Fruit fly (Drosophila melanogaster) whole organism, prepupa: Measurements from ENCODE around the gene serp.
A peak's percentile ranks its signal among the peaks of the same experiment; 100 is the strongest.

Experiments used
- CG10631 ChIP-seq: fragments of 200-800 bp; sonication (Bioruptor generic); optimal IDR thresholded peaks from 2 replicates; lab custom pipeline; 2016; ENCODE audit warnings: missing biosample characterization, missing genetic modification characterization
- CG11762 ChIP-seq: fragments of 200-800 bp; sonication (Bioruptor generic); optimal IDR thresholded peaks from 3 replicates; lab custom pipeline; 2016; ENCODE audit warnings: missing biosample characterization, missing genetic modification characterization; ENCODE audit not compliant: insufficient read depth
- CG3032 ChIP-seq: fragments of 200-800 bp; optimal IDR thresholded peaks from 2 replicates; lab custom pipeline; 2019; ENCODE audit warnings: missing biosample characterization, mild to moderate bottlenecking, missing genetic modification characterization, moderate library complexity
- CG31627 ChIP-seq: fragments of 200-800 bp; sonication (Bioruptor generic); optimal IDR thresholded peaks from 3 replicates; lab custom pipeline; 2016; ENCODE audit warnings: missing biosample characterization, missing genetic modification characterization
- CG32006 ChIP-seq: fragments of 200-800 bp; sonication (Bioruptor generic); optimal IDR thresholded peaks from 3 replicates; lab custom pipeline; 2017; ENCODE audit warnings: missing biosample characterization, mild to moderate bottlenecking, missing genetic modification characterization
- CG34406 ChIP-seq: fragments of 200-800 bp; sonication (Bioruptor generic); optimal IDR thresholded peaks from 3 replicates; lab custom pipeline; 2016; ENCODE audit warnings: missing biosample characterization, missing genetic modification characterization
- CG3919 ChIP-seq: fragments of 200-800 bp; sonication (Bioruptor generic); optimal IDR thresholded peaks from 3 replicates; lab custom pipeline; 2016; ENCODE audit warnings: missing biosample characterization, missing genetic modification characterization
- CG4318 ChIP-seq: fragments of 200-800 bp; sonication (Bioruptor generic); optimal IDR thresholded peaks from 3 replicates; lab custom pipeline; 2017; ENCODE audit warnings: missing biosample characterization, mild to moderate bottlenecking, missing genetic modification characterization
- CG6163 ChIP-seq: fragments of 200-800 bp; sonication (Bioruptor generic); IDR thresholded peaks from 3 replicates; pipeline ENCODE4 v1.3.6; 2022; ENCODE audit warnings: missing biosample characterization, missing genetic modification characterization
- CG6808 ChIP-seq: fragments of 200-800 bp; sonication (Bioruptor generic); optimal IDR thresholded peaks from 3 replicates; lab custom pipeline; 2017; ENCODE audit warnings: missing biosample characterization, missing genetic modification characterization, mild to moderate bottlenecking, moderate library complexity, missing genetic modification reagents
- CG8119 ChIP-seq: fragments of 200-800 bp; sonication (Bioruptor generic); IDR thresholded peaks from 3 replicates; pipeline ENCODE4 v1.3.6; 2022; ENCODE audit warnings: missing biosample characterization, missing genetic modification characterization
- CG8632 ChIP-seq: fragments of 200-800 bp; sonication (Bioruptor generic); optimal IDR thresholded peaks from 3 replicates; lab custom pipeline; 2016; ENCODE audit warnings: missing biosample characterization, missing genetic modification characterization
- Eip78C ChIP-seq: fragments of 200-800 bp; sonication (Bioruptor generic); peaks from one replicate; lab custom pipeline; 2016; ENCODE audit warnings: missing biosample characterization, missing genetic modification characterization
- Eip93F ChIP-seq: fragments of 200-800 bp; sonication (Bioruptor generic); optimal IDR thresholded peaks from 2 replicates; lab custom pipeline; 2016; ENCODE audit warnings: missing biosample characterization, mild to moderate bottlenecking, missing genetic modification characterization
- Ets96B ChIP-seq: fragments of 200-800 bp; optimal IDR thresholded peaks from 2 replicates; lab custom pipeline; 2019; ENCODE audit warnings: missing biosample characterization, mild to moderate bottlenecking, missing genetic modification characterization, moderate library complexity
- Hr38 ChIP-seq: sonication (Bioruptor generic); optimal IDR thresholded peaks from 2 replicates; lab custom pipeline; 2016; ENCODE audit warnings: missing biosample characterization, missing genetic modification characterization
- Hr4 ChIP-seq: fragments of 200-800 bp; sonication (Bioruptor generic); optimal IDR thresholded peaks from 3 replicates; lab custom pipeline; 2016; ENCODE audit warnings: missing biosample characterization, missing genetic modification characterization
- Lpt ChIP-seq: fragments of 200-800 bp; sonication (Bioruptor generic); optimal IDR thresholded peaks from 3 replicates; lab custom pipeline; 2016; ENCODE audit warnings: missing biosample characterization, missing genetic modification characterization
- Smox ChIP-seq: fragments of 200-800 bp; sonication (Bioruptor generic); optimal IDR thresholded peaks from 3 replicates; lab custom pipeline; 2016; ENCODE audit warnings: missing biosample characterization, missing genetic modification characterization
- Sox102F ChIP-seq: fragments of 200-800 bp; sonication (Bioruptor generic); optimal IDR thresholded peaks from 2 replicates; lab custom pipeline; 2016; ENCODE audit warnings: missing biosample characterization, mild to moderate bottlenecking, missing genetic modification characterization
- Sox15 ChIP-seq: fragments of 200-800 bp; sonication (Bioruptor generic); optimal IDR thresholded peaks from 3 replicates; lab custom pipeline; 2016; ENCODE audit warnings: missing biosample characterization, missing genetic modification characterization
- achi ChIP-seq: fragments of 200-800 bp; sonication (Bioruptor generic); optimal IDR thresholded peaks from 3 replicates; lab custom pipeline; 2016; ENCODE audit warnings: missing biosample characterization, missing genetic modification characterization
- acj6 ChIP-seq: fragments of 200-800 bp; sonication (Bioruptor generic); optimal IDR thresholded peaks from 3 replicates; lab custom pipeline; 2016; ENCODE audit warnings: missing biosample characterization, missing genetic modification characterization
- dsx ChIP-seq: fragments of 200-800 bp; optimal IDR thresholded peaks from 3 replicates; lab custom pipeline; 2019; ENCODE audit warnings: missing biosample characterization, mild to moderate bottlenecking, missing genetic modification characterization, moderate library complexity; ENCODE audit not compliant: poor library complexity, severe bottlenecking
- esn ChIP-seq: fragments of 200-800 bp; sonication (Bioruptor generic); optimal IDR thresholded peaks from 2 replicates; lab custom pipeline; 2016; ENCODE audit warnings: missing biosample characterization, mild to moderate bottlenecking, missing genetic modification characterization, moderate library complexity
- fd59A ChIP-seq: fragments of 200-800 bp; sonication (Bioruptor generic); optimal IDR thresholded peaks from 2 replicates; lab custom pipeline; 2017; ENCODE audit warnings: missing biosample characterization, mild to moderate bottlenecking, missing genetic modification characterization, missing genetic modification reagents
- fd85E ChIP-seq: fragments of 200-800 bp; sonication (Bioruptor generic); optimal IDR thresholded peaks from 3 replicates; lab custom pipeline; 2016; ENCODE audit warnings: missing biosample characterization, missing genetic modification characterization
- fkh ChIP-seq: fragments of 200-800 bp; sonication (Bioruptor generic); optimal IDR thresholded peaks from 3 replicates; lab custom pipeline; 2017; ENCODE audit warnings: missing biosample characterization, mild to moderate bottlenecking, missing genetic modification characterization, moderate library complexity
- lz ChIP-seq: fragments of 200-800 bp; sonication (Bioruptor generic); optimal IDR thresholded peaks from 3 replicates; lab custom pipeline; 2016; ENCODE audit warnings: missing biosample characterization, missing genetic modification characterization
- net ChIP-seq: fragments of 200-800 bp; sonication (Bioruptor generic); optimal IDR thresholded peaks from 3 replicates; lab custom pipeline; 2016; ENCODE audit warnings: missing biosample characterization, missing genetic modification characterization
- pdm3 ChIP-seq: fragments of 200-800 bp; sonication (Bioruptor generic); optimal IDR thresholded peaks from 3 replicates; lab custom pipeline; 2016; ENCODE audit warnings: missing biosample characterization, missing genetic modification characterization
- spab ChIP-seq: fragments of 200-800 bp; sonication (Bioruptor generic); optimal IDR thresholded peaks from 2 replicates; lab custom pipeline; 2017; ENCODE audit warnings: missing biosample characterization, mild to moderate bottlenecking, missing genetic modification characterization, missing genetic modification reagents
- ss ChIP-seq, 2 experiments: fragments of 200-800 bp; sonication (Bioruptor generic); optimal IDR thresholded peaks; 2 replicates in 1 of 2; 3 replicates in 1 of 2; lab custom pipeline; 2017 to 2018; ENCODE audit warnings: mild to moderate bottlenecking in 2 of 2, missing biosample characterization in 2 of 2, missing genetic modification characterization in 2 of 2, moderate library complexity in 1 of 2
- svp ChIP-seq: fragments of 200-800 bp; sonication (Bioruptor generic); peaks from one replicate; lab custom pipeline; 2016; ENCODE audit warnings: missing biosample characterization, missing genetic modification characterization

serp gene

DNA sequence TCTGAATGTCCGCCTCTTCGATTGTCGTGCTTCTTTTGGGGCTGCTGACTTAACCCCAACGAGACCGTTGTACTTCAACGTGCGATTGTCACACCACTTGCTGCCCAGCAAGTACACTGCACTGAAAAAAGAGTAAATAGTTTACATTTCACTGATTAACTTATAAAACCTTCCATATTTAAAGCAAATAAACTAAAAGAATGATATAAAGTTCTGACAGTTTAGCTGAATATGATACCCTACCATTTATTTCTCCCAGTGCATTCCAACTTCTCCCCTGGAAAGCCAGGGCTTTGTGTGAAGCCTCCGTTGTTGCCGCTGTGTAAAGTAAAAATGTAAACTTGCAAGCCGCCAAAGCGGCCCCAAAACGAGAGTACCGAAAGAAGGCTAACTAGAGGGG lies 33.5 kb downstream of the serp start (continued):
- TF ChIP-seq Smox (GFP tag; lab: Kevin White, UChicago) (peak; percentile 40), Sox15 (GFP tag; lab: Kevin White, UChicago) (peak; percentile 24), CG34406 (GFP tag; lab: Kevin White, UChicago) (peak; percentile 25), Eip78C (GFP tag; lab: Kevin White, UChicago) (peak; percentile 87), CG10631 (GFP tag; lab: Kevin White, UChicago) (peak; percentile 34), CG6808 (peak; percentile 31), CG4318 (GFP tag; lab: Kevin White, UChicago) (no peak), CG3919 (GFP tag; lab: Kevin White, UChicago) (peak; percentile 60), achi (GFP tag; lab: Kevin White, UChicago) (peak; percentile 44), acj6 (GFP tag; lab: Kevin White, UChicago) (peak; percentile 50), CG11762 (no peak), CG8632 (GFP tag; lab: Kevin White, UChicago) (peak; percentile 23), fd59A (GFP tag; lab: Kevin White, UChicago) (no peak), Hr38 (GFP tag; lab: Kevin White, UChicago) (no peak), fkh (GFP tag; lab: Kevin White, UChicago) (no peak), Eip93F (no peak), Hr4 (GFP tag; lab: Kevin White, UChicago) (peak; percentile 28), CG31627 (peak; percentile 43), lz (peak; percentile 29), Lpt (GFP tag; lab: Kevin White, UChicago) (no peak)

DNA sequence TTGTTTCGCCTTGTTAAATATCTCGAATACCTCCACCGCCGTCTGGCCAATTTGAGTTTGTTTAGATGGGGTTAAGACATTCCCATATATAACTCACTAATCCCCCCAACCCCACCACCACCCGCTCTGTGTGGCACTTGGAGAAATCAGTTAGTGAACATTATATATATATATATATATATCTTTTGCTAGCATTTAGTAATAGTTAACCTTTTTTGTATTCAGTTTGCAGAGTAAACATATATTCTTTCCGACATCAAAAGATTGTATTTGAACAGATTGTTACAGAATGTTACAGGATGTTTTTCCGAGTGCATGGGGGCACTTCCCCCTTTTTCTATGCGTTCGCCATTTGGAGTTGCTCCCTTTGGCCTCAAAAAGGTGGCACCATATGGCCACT lies 37.3 kb downstream of the serp start:
- TF ChIP-seq spab (GFP tag; lab: Kevin White, UChicago) = no peak
- TF ChIP-seq CG3919 (GFP tag; lab: Kevin White, UChicago) = peak; percentile 9
- peak; percentile 0 for TF ChIP-seq Ets96B (tag; lab: Kevin White, UChicago)
- peak; percentile 2 for TF ChIP-seq CG3032 (tag; lab: Kevin White, UChicago)
- peak; percentile 19 for TF ChIP-seq Eip78C (GFP tag; lab: Kevin White, UChicago)
- TF ChIP-seq CG34406 (GFP tag; lab: Kevin White, UChicago) = no peak

DNA sequence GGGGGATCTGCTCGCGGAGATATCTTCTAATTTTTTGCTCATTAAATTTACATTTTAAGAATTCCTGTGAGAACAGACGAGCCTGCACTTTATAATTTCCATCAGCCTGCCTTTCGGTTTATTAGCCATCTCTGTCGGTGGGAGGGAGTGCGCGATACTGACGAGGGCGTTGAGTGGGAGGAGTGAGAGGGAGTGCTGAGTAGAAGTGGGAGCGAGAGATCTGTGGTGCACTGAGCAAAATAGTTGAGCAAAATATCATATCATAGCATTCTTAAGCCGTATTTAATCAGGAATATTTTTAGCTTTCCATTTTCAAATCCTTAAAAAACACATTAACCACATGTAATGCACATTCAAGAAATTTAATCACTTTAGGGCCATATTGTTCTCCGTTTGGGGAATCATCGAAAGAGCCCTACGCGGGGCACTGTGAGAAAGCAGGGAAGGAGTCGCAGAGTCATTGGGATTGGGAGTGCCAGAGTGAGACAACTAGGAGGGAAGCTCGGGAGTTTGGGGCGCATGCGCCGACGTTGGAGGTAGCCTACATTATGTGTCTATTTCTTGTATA lies 42.7 kb downstream of the serp start:
- no peak for TF ChIP-seq pdm3 (GFP tag; lab: Kevin White, UChicago)
- peak; percentile 4 for TF ChIP-seq CG32006 (GFP tag; lab: Kevin White, UChicago)
- TF ChIP-seq CG6163 (GFP tag; lab: Robert Waterston, UW) = 0 out of 3 replicates have a peak, but pooled peaks have one; percentile 32
- TF ChIP-seq, all 60 proteins: peak for 2

DNA sequence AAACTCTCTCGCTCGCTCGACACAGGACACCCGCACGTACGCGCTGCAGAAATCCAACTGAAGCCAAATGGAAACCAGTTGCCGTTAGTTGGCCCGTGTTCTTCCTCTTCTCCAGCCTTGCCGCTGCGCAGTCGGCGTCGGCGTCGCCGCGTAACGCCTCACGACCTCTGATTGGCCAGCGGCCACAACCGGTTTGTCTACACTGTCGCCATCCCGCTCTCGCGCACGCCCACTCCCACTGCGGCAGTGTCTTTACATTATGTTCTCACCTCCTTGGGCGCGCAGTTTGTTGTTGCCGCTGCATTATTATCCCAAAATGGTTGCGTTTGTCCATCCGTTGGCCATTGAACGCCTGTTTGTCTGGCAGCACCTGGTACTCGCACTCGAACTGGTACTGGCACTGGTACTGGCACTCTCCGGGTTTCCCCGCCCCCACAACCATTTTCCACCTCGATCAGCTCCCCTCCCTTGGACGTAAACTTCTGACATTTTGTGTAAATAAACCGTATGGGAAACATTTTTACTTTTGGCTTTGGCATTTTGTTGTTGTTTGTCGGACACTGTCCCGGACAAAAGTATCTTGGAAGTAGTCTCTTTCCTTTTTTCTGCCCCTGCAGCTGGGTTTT lies 44.1 kb downstream of the serp start, which contains the start of gene tey:
TSS of gene tey (minus strand) at position 500 of the 626 bp plus-strand sequence.
- TF ChIP-seq Hr4 (GFP tag; lab: Kevin White, UChicago) = no peak
- TF ChIP-seq Eip78C (GFP tag; lab: Kevin White, UChicago) = peak; percentile 43
- peak; percentile 32; the same call in 1 of the 3 replicates for TF ChIP-seq CG6163 (GFP tag; lab: Robert Waterston, UW)
- no peak for TF ChIP-seq Sox102F (GFP tag; lab: Kevin White, UChicago)
- TF ChIP-seq fkh (GFP tag; lab: Kevin White, UChicago) = peak; percentile 42
- TF ChIP-seq ss (GFP tag; optimal IDR thresholded peaks at IDR 0.05; lab: Kevin White, UChicago) = peak in 1 of 2 experiments; percentile 10
- no peak for TF ChIP-seq dsx (GFP tag; lab: Kevin White, UChicago)
- TF ChIP-seq CG4318 (GFP tag; lab: Kevin White, UChicago) = no peak
- peak; percentile 7 for TF ChIP-seq esn (GFP tag; lab: Kevin White, UChicago)
- TF ChIP-seq, all 60 proteins: peak for 5

DNA sequence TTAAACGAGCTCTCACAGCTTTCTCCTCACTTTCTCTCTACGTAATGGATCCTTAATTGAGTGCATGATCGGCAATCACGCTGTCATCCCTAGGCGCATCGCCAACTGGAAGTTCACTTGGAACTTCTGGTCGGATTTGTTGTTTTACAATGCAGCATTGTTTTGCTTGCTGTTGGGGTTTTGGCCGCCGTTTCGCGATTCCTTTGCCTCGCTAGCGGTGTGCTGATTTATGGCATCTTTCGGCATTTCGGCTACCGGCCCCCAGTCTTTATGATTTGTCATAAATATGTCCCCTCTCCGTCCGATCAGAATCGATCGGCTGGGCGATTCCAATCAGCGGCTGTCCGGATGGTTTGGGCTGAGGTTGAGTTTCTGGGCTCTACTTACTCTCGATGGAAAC lies 44.9 kb downstream of the serp start:
- TF ChIP-seq fd59A (GFP tag; lab: Kevin White, UChicago) = no peak
- no peak for TF ChIP-seq CG4318 (GFP tag; lab: Kevin White, UChicago)
- no peak for TF ChIP-seq achi (GFP tag; lab: Kevin White, UChicago)
- no peak for TF ChIP-seq net (GFP tag; lab: Kevin White, UChicago)
- TF ChIP-seq CG8632 (GFP tag; lab: Kevin White, UChicago) = no peak
- TF ChIP-seq svp (GFP tag; lab: Kevin White, UChicago) = no peak
- no peak for TF ChIP-seq CG11762
- TF ChIP-seq Sox15 (GFP tag; lab: Kevin White, UChicago) = no peak
- TF ChIP-seq fd85E (GFP tag; lab: Kevin White, UChicago) = no peak
- TF ChIP-seq CG8119 (GFP tag; lab: Robert Waterston, UW) = no peak
- TF ChIP-seq, all 60 proteins: peak for 0
